Worm (Caenorhabditis elegans) whole organism, L4 larva: Measurements from ENCODE around the gene unc-79.

Experiments used
- D1046.2 ChIP-seq: fragments of 200-800 bp; sonication (Bioruptor generic); IDR thresholded peaks from 2 replicates; pipeline ENCODE4 v1.3.6; 2022; ENCODE audit warnings: missing genetic modification characterization, missing compliant biosample characterization
- F37D6.2 ChIP-seq: sonication (generic microtip); optimal IDR thresholded peaks from 2 replicates; lab custom pipeline; 2016; ENCODE audit warnings: mild to moderate bottlenecking, missing genetic modification characterization, missing compliant biosample characterization
- F49E8.2 ChIP-seq: sonication (generic microtip); optimal IDR thresholded peaks from 2 replicates; lab custom pipeline; 2016; ENCODE audit warnings: missing compliant biosample characterization, mild to moderate bottlenecking, missing genetic modification characterization, borderline replicate concordance
- T26A8.4 ChIP-seq: fragments of 200-800 bp; sonication (Bioruptor generic); IDR thresholded peaks from 2 replicates; pipeline ENCODE4 v1.3.6; 2022; ENCODE audit warnings: missing genetic modification characterization, missing compliant biosample characterization
- Y48G9A.11 ChIP-seq: fragments of 200-800 bp; sonication (Bioruptor generic); IDR thresholded peaks from 2 replicates; pipeline ENCODE4 v1.3.6; 2022; ENCODE audit warnings: missing genetic modification reagents, missing genetic modification characterization, missing compliant biosample characterization
- aly-2 ChIP-seq: sonication (generic microtip); optimal IDR thresholded peaks from 2 replicates; lab custom pipeline; 2018; ENCODE audit warnings: missing biosample characterization, missing genetic modification characterization
- ama-1 ChIP-seq: fragments of 150-350 bp; optimal IDR thresholded peaks from 2 replicates; lab custom pipeline; 2014; ENCODE audit warnings: inconsistent platforms, mixed read lengths
- arid-1 ChIP-seq: fragments of 200-800 bp; sonication (Bioruptor generic); conservative IDR thresholded peaks from 2 replicates; pipeline ENCODE4 v1.3.6; 2022; ENCODE audit warnings: missing genetic modification reagents, missing genetic modification characterization, missing compliant biosample characterization
- ceh-20 ChIP-seq: fragments of 200-800 bp; sonication (Bioruptor generic); IDR thresholded peaks from 2 replicates; pipeline ENCODE4 v1.3.6; 2022; ENCODE audit warnings: missing genetic modification reagents, missing genetic modification characterization, missing compliant biosample characterization
- ces-1 ChIP-seq: fragments of 150-350 bp; sonication (generic microtip); optimal IDR thresholded peaks from 4 replicates; lab custom pipeline; 2014; ENCODE audit warnings: missing biosample characterization, missing genetic modification reagents, missing genetic modification characterization
- ctbp-1 ChIP-seq: fragments of 200-800 bp; sonication (Bioruptor generic); IDR thresholded peaks from 2 replicates; pipeline ENCODE4 v1.3.6; 2022; ENCODE audit warnings: missing genetic modification reagents, missing genetic modification characterization, missing compliant biosample characterization
- daf-16 ChIP-seq, 3 experiments: sonication (generic microtip); optimal IDR thresholded peaks; 2 replicates each; lab custom pipeline; 2016 to 2017; ENCODE audit warnings: missing genetic modification characterization in 3 of 3, missing genetic modification reagents in 3 of 3, mild to moderate bottlenecking in 2 of 3, missing compliant biosample characterization in 2 of 3, missing biosample characterization in 1 of 3, moderate library complexity in 1 of 3
- daf-19 ChIP-seq: fragments of 200-800 bp; sonication (Bioruptor generic); conservative IDR thresholded peaks from 2 replicates; pipeline ENCODE4 v1.3.6; 2022; ENCODE audit warnings: missing genetic modification characterization, missing compliant biosample characterization
- dmd-6 ChIP-seq: fragments of 200-800 bp; sonication (Bioruptor generic); IDR thresholded peaks from 2 replicates; pipeline ENCODE4 v1.3.6; 2022; ENCODE audit warnings: missing genetic modification reagents, missing genetic modification characterization, missing compliant biosample characterization
- dmd-8 ChIP-seq: fragments of 200-800 bp; sonication (Bioruptor generic); IDR thresholded peaks from 2 replicates; pipeline ENCODE4 v1.3.6; 2022; ENCODE audit warnings: missing genetic modification characterization, missing compliant biosample characterization
- dve-1 ChIP-seq: sonication (generic microtip); optimal IDR thresholded peaks from 2 replicates; lab custom pipeline; 2017; ENCODE audit warnings: antibody characterized with exemption, mild to moderate bottlenecking, missing genetic modification characterization, missing compliant biosample characterization; ENCODE audit not compliant: insufficient read depth
- egl-43 ChIP-seq: fragments of 200-800 bp; sonication (Bioruptor generic); IDR thresholded peaks from 2 replicates; pipeline ENCODE4 v1.3.6; 2022; ENCODE audit warnings: missing genetic modification reagents, missing genetic modification characterization, missing compliant biosample characterization
- fos-1 ChIP-seq: fragments of 150-350 bp; optimal IDR thresholded peaks from 2 replicates; lab custom pipeline; 2014; ENCODE audit warnings: missing biosample characterization, missing genetic modification characterization
- gei-8 ChIP-seq: fragments of 200-800 bp; sonication (Bioruptor generic); optimal IDR thresholded peaks from 2 replicates; lab custom pipeline; 2018; ENCODE audit warnings: mild to moderate bottlenecking, missing genetic modification characterization, missing compliant biosample characterization
- hlh-11 ChIP-seq: fragments of 200-800 bp; sonication (Bioruptor generic); optimal IDR thresholded peaks from 2 replicates; lab custom pipeline; 2018; ENCODE audit warnings: mild to moderate bottlenecking, missing genetic modification characterization, missing compliant biosample characterization
- hlh-30 ChIP-seq: sonication (generic microtip); optimal IDR thresholded peaks from 2 replicates; lab custom pipeline; 2017; ENCODE audit warnings: antibody characterized with exemption, mild to moderate bottlenecking, missing genetic modification characterization, missing compliant biosample characterization; ENCODE audit not compliant: insufficient read depth
- hmg-1.1 ChIP-seq: fragments of 200-800 bp; sonication (Bioruptor generic); IDR thresholded peaks from 2 replicates; pipeline ENCODE4 v1.3.6; 2022; ENCODE audit warnings: missing genetic modification reagents, missing genetic modification characterization, missing compliant biosample characterization
- lin-1 ChIP-seq: fragments of 200-800 bp; sonication (Bioruptor generic); IDR thresholded peaks from 2 replicates; pipeline ENCODE4 v1.3.6; 2022; ENCODE audit warnings: missing genetic modification reagents, missing genetic modification characterization, missing compliant biosample characterization
- lin-13 ChIP-seq: fragments of 150-350 bp; optimal IDR thresholded peaks from 2 replicates; lab custom pipeline; 2014; ENCODE audit warnings: missing biosample characterization, missing genetic modification reagents, missing genetic modification characterization
- lin-15B ChIP-seq: fragments of 150-350 bp; sonication (generic microtip); optimal IDR thresholded peaks from 3 replicates; lab custom pipeline; 2014; ENCODE audit warnings: missing biosample characterization, missing genetic modification characterization
- lir-3 ChIP-seq: sonication (generic microtip); optimal IDR thresholded peaks from 2 replicates; lab custom pipeline; 2016; ENCODE audit warnings: mild to moderate bottlenecking, missing genetic modification characterization, missing compliant biosample characterization
- mdl-1 ChIP-seq, 2 experiments: fragments of 150-350 bp in 1 of 2; sonication (generic microtip) in 1 of 2; optimal IDR thresholded peaks; 2 replicates each; lab custom pipeline; 2014 to 2017; ENCODE audit warnings: missing biosample characterization in 2 of 2, missing genetic modification characterization in 2 of 2
- mep-1 ChIP-seq: fragments of 150-350 bp; sonication (generic microtip); optimal IDR thresholded peaks from 3 replicates; lab custom pipeline; 2014; ENCODE audit warnings: missing biosample characterization, missing genetic modification characterization
- mes-2 ChIP-seq: sonication (generic microtip); optimal IDR thresholded peaks from 2 replicates; lab custom pipeline; 2016; ENCODE audit warnings: missing genotype, mild to moderate bottlenecking, missing genetic modification characterization, missing compliant biosample characterization; ENCODE audit not compliant: poor library complexity, severe bottlenecking
- mxl-2 ChIP-seq: fragments of 200-800 bp; sonication (Bioruptor generic); conservative IDR thresholded peaks from 2 replicates; pipeline ENCODE4 v1.3.6; 2022; ENCODE audit warnings: missing genetic modification reagents, missing genetic modification characterization, missing compliant biosample characterization
- nhr-25 ChIP-seq: sonication (generic microtip); optimal IDR thresholded peaks from 2 replicates; lab custom pipeline; 2017; ENCODE audit warnings: missing genetic modification characterization, mild to moderate bottlenecking, missing compliant biosample characterization, antibody characterized with exemption, moderate library complexity, borderline replicate concordance; ENCODE audit not compliant: insufficient read depth
- nhr-28 ChIP-seq: fragments of 150-350 bp; optimal IDR thresholded peaks from 2 replicates; lab custom pipeline; 2014; ENCODE audit warnings: missing biosample characterization, missing genetic modification characterization
- nhr-77 ChIP-seq: fragments of 150-350 bp; optimal IDR thresholded peaks from 2 replicates; lab custom pipeline; 2014; ENCODE audit warnings: missing biosample characterization, missing genetic modification characterization
- pha-4 ChIP-seq, 2 experiments: fragments of 150-350 bp in 1 of 2; fragments of 200-800 bp in 1 of 2; sonication (Bioruptor generic) in 1 of 2; IDR thresholded peaks in 1 of 2; optimal IDR thresholded peaks in 1 of 2; 2 replicates each; pipeline versions ENCODE4 v1.3.6 to Lab custom; 2014 to 2022; ENCODE audit warnings: missing genetic modification characterization in 2 of 2, missing genetic modification reagents in 2 of 2, missing biosample characterization in 1 of 2, missing compliant biosample characterization in 1 of 2
- php-3 ChIP-seq: fragments of 200-800 bp; sonication (Bioruptor generic); IDR thresholded peaks from 2 replicates; pipeline ENCODE4 v1.3.6; 2022; ENCODE audit warnings: missing genetic modification reagents, missing genetic modification characterization, missing compliant biosample characterization
- pqm-1 ChIP-seq: sonication (generic microtip); optimal IDR thresholded peaks from 2 replicates; lab custom pipeline; 2017; ENCODE audit warnings: missing biosample characterization, missing genetic modification characterization
- saeg-2 ChIP-seq: fragments of 200-800 bp; sonication (Bioruptor generic); IDR thresholded peaks from 2 replicates; pipeline ENCODE4 v1.3.6; 2022; ENCODE audit warnings: missing genetic modification reagents, missing genetic modification characterization, missing compliant biosample characterization
- skn-1 ChIP-seq: fragments of 150-350 bp; optimal IDR thresholded peaks from 2 replicates; lab custom pipeline; 2014; ENCODE audit warnings: missing biosample characterization, missing genetic modification characterization
- snpc-1.2 ChIP-seq: fragments of 200-800 bp; sonication (Bioruptor generic); IDR thresholded peaks from 2 replicates; pipeline ENCODE4 v1.3.6; 2022; ENCODE audit warnings: missing genetic modification reagents, missing genetic modification characterization, missing compliant biosample characterization
- snpc-4 ChIP-seq: fragments of 150-350 bp; optimal IDR thresholded peaks from 2 replicates; lab custom pipeline; 2014; ENCODE audit warnings: missing biosample characterization, missing genetic modification characterization
- zfp-3 ChIP-seq: fragments of 200-800 bp; sonication (Bioruptor generic); conservative IDR thresholded peaks from 2 replicates; pipeline ENCODE4 v1.3.6; 2022; ENCODE audit warnings: missing genetic modification reagents, missing genetic modification characterization, missing compliant biosample characterization
- zip-2 ChIP-seq: fragments of 150-350 bp; optimal IDR thresholded peaks from 2 replicates; lab custom pipeline; 2014; ENCODE audit warnings: missing biosample characterization, missing genetic modification characterization
- ztf-11 ChIP-seq: fragments of 150-350 bp; optimal IDR thresholded peaks from 2 replicates; lab custom pipeline; 2014; ENCODE audit warnings: missing biosample characterization, missing genetic modification characterization

unc-79 gene

DNA sequence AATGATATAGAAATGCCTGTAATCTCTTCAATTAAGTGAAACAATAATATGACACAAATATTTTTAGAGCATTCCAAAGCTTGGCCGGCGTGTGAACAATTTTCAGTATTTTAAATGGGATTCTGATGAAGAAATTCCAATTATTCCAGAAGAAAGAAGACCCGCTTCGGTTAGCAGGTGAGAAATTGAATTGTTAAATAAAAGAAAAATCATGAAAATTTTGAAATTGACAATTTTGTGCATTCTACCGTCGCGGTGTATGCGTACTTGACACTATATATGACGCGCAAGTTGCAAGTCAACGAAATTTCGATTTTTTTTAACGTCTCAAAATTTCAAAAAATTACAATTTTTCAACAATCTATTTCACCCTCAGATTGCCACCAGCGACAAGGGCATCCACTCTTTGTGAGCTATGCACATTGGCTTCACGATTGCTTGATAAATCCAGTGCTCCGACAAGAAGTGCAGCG, 30.0 kb downstream of the unc-79 start (continued):
- no peak for TF ChIP-seq hlh-11 (tag; lab: Kevin White, UChicago)
- 0 out of 2 replicates have a peak, but pooled peaks have one; percentile 25 for TF ChIP-seq arid-1
- TF ChIP-seq mdl-1 (tag; optimal IDR thresholded peaks at IDR 0.05; lab: Kevin White, UChicago): no peak
- no peak for TF ChIP-seq zip-2 (tag; lab: Kevin White, UChicago)
- no peak for TF ChIP-seq snpc-4 (tag; lab: Kevin White, UChicago)
- TF ChIP-seq lin-15B (tag; lab: Kevin White, UChicago): no peak
- TF ChIP-seq daf-19 (GFP tag; lab: Robert Waterston, UW): no peak
- no peak for TF ChIP-seq nhr-77
- TF ChIP-seq mep-1: peak; percentile 41

- TF ChIP-seq pha-4 (GFP tag; IDR thresholded peaks at IDR 0.05; lab: Robert Waterston, UW): no peak
- TF ChIP-seq pha-4 (tag; optimal IDR thresholded peaks at IDR 0.05; lab: Kevin White, UChicago): no peak
- no peak for TF ChIP-seq ceh-20 (GFP tag; lab: Robert Waterston, UW)
- no peak for TF ChIP-seq dmd-8 (GFP tag; lab: Robert Waterston, UW)
- TF ChIP-seq T26A8.4 (GFP tag; lab: Robert Waterston, UW): no peak
- TF ChIP-seq mep-1: no peak
- TF ChIP-seq hlh-30: no peak
- no peak for TF ChIP-seq daf-19 (GFP tag; lab: Robert Waterston, UW)
- TF ChIP-seq gei-8 (GFP tag; lab: Kevin White, UChicago): no peak
- no peak for TF ChIP-seq nhr-77
- TF ChIP-seq mes-2 (tag; lab: Kevin White, UChicago): no peak
- TF ChIP-seq snpc-4 (tag; lab: Kevin White, UChicago): no peak
- no peak for TF ChIP-seq php-3 (GFP tag; lab: Robert Waterston, UW)
- no peak for TF ChIP-seq lir-3 (tag; lab: Kevin White, UChicago)
- no peak for TF ChIP-seq aly-2
- TF ChIP-seq F49E8.2 (tag; lab: Kevin White, UChicago): no peak
These were observed 31.7 kb downstream of the unc-79 start, which contains the start of gene rei-1 for ce11 chrIII:4098107-4098620. TSS of gene rei-1 (minus strand) at chrIII:4098190.

- TF ChIP-seq lin-13 (GFP tag; lab: Kevin White, UChicago) (no peak), daf-16 (GFP tag; optimal IDR thresholded peaks at IDR 0.05; lab: Kevin White, UChicago) (no peak), daf-16 (tag; optimal IDR thresholded peaks at IDR 0.05; lab: Kevin White, UChicago) (no peak), pqm-1 (tag; lab: Kevin White, UChicago) (no peak), D1046.2 (no peak), fos-1 (tag; lab: Kevin White, UChicago) (no peak), ama-1 (lab: Kevin White, UChicago) (peak; percentile 12), ztf-11 (tag; lab: Kevin White, UChicago) (no peak), F37D6.2 (tag; lab: Kevin White, UChicago) (no peak), dmd-6 (GFP tag; lab: Robert Waterston, UW) (no peak), zfp-3 (0 out of 2 replicates have a peak, but pooled peaks have one; percentile 55), Y48G9A.11 (GFP tag; lab: Robert Waterston, UW) (no peak), ces-1 (GFP tag; lab: Kevin White, UChicago) (no peak), nhr-25 (tag; lab: Kevin White, UChicago) (no peak), saeg-2 (GFP tag; lab: Robert Waterston, UW) (no peak), ceh-20 (GFP tag; lab: Robert Waterston, UW) (no peak), egl-43 (0 out of 2 replicates have a peak, but pooled peaks have one; percentile 9), lin-1 (GFP tag; lab: Robert Waterston, UW) (no peak), skn-1 (tag; lab: Kevin White, UChicago) (no peak), zip-2 (tag; lab: Kevin White, UChicago) (no peak), nhr-28 (tag; lab: Kevin White, UChicago) (no peak), nhr-77 (no peak), ctbp-1 (GFP tag; lab: Robert Waterston, UW) (no peak), hmg-1.1 (peak; percentile 19; the same call in 1 of the 2 replicates), mxl-2 (no peak), snpc-1.2 (GFP tag; lab: Robert Waterston, UW) (no peak), dve-1 (tag; lab: Kevin White, UChicago) (no peak)
These were observed 32.3 kb downstream of the unc-79 start for ce11 chrIII:4098751-4099150.
